Fruit fly (Drosophila melanogaster) whole organism, embryonic: Measurements from ENCODE around the gene Torsin.
A peak's percentile ranks its signal among the peaks of the same experiment; 100 is the strongest.

ENCODE experiments used
- B-H1 ChIP-seq: fragments of 200-800 bp; sonication (Bioruptor generic); IDR thresholded peaks from 3 replicates; pipeline ENCODE4 v1.3.6; 2022; ENCODE audit warnings: missing biosample characterization, missing genetic modification characterization
- CG10209 ChIP-seq: fragments of 200-800 bp; sonication (Bioruptor generic); optimal IDR thresholded peaks from 3 replicates; lab custom pipeline; 2017; ENCODE audit warnings: missing biosample characterization, mild to moderate bottlenecking, missing genetic modification characterization, missing genetic modification reagents
- CG12071 ChIP-seq: fragments of 200-800 bp; sonication (Bioruptor generic); optimal IDR thresholded peaks from 3 replicates; lab custom pipeline; 2018; ENCODE audit warnings: missing biosample characterization, mild to moderate bottlenecking, missing genetic modification characterization
- CG15479 ChIP-seq: fragments of 200-800 bp; sonication (Bioruptor generic); optimal IDR thresholded peaks from 3 replicates; lab custom pipeline; 2019; ENCODE audit warnings: missing biosample characterization, mild to moderate bottlenecking, missing genetic modification characterization, moderate library complexity
- CG16813 ChIP-seq: fragments of 200-800 bp; sonication (Bioruptor generic); IDR thresholded peaks from 3 replicates; pipeline ENCODE4 v1.3.6; 2022; ENCODE audit warnings: missing biosample characterization, missing genetic modification characterization; ENCODE audit not compliant: partially characterized antibody
- CG17912 ChIP-seq: fragments of 200-800 bp; sonication (Bioruptor generic); optimal IDR thresholded peaks from 2 replicates; lab custom pipeline; 2018; ENCODE audit warnings: missing biosample characterization, mild to moderate bottlenecking, missing genetic modification characterization
- CG18599 ChIP-seq: fragments of 200-800 bp; sonication (Bioruptor generic); optimal IDR thresholded peaks from 3 replicates; lab custom pipeline; 2017; ENCODE audit warnings: missing biosample characterization, missing genetic modification characterization, mild to moderate bottlenecking, moderate library complexity, missing genetic modification reagents
- CG18619 ChIP-seq: fragments of 200-800 bp; sonication (Bioruptor generic); optimal IDR thresholded peaks from 3 replicates; lab custom pipeline; 2017; ENCODE audit warnings: missing biosample characterization, mild to moderate bottlenecking, missing genetic modification characterization
- CG3065 ChIP-seq: fragments of 200-800 bp; sonication (Bioruptor generic); optimal IDR thresholded peaks from 2 replicates; lab custom pipeline; 2016; ENCODE audit warnings: missing biosample characterization, missing genetic modification characterization
- CG3163 ChIP-seq: fragments of 200-800 bp; sonication (Bioruptor generic); optimal IDR thresholded peaks from 3 replicates; lab custom pipeline; 2016; ENCODE audit warnings: missing biosample characterization, missing genetic modification characterization
- CG34422 ChIP-seq: fragments of 200-800 bp; sonication (Bioruptor generic); IDR thresholded peaks from 3 replicates; pipeline ENCODE4 v1.3.6; 2022; ENCODE audit warnings: missing biosample characterization, missing genetic modification characterization
- CG4404 ChIP-seq: fragments of 200-800 bp; sonication (Bioruptor generic); IDR thresholded peaks from 2 replicates; pipeline ENCODE4 v1.3.6; 2022; ENCODE audit warnings: missing biosample characterization, missing genetic modification characterization
- CG4424 ChIP-seq: fragments of 200-800 bp; sonication (Bioruptor generic); optimal IDR thresholded peaks from 3 replicates; lab custom pipeline; 2016; ENCODE audit warnings: missing biosample characterization, missing genetic modification characterization
- CG5245 ChIP-seq: fragments of 200-800 bp; sonication (Bioruptor generic); optimal IDR thresholded peaks from 3 replicates; lab custom pipeline; 2016; ENCODE audit warnings: missing biosample characterization, missing genetic modification characterization
- CG6254 ChIP-seq: fragments of 200-800 bp; sonication (Bioruptor generic); optimal IDR thresholded peaks from 3 replicates; lab custom pipeline; 2017; ENCODE audit warnings: mild to moderate bottlenecking, missing biosample characterization, missing genetic modification reagents, missing genetic modification characterization
- CG6654 ChIP-seq: fragments of 200-800 bp; sonication (Bioruptor generic); optimal IDR thresholded peaks from 2 replicates; lab custom pipeline; 2017; ENCODE audit warnings: missing biosample characterization, mild to moderate bottlenecking, missing genetic modification characterization
- CG7928 ChIP-seq: fragments of 200-800 bp; sonication (Bioruptor generic); optimal IDR thresholded peaks from 2 replicates; lab custom pipeline; 2017; ENCODE audit warnings: missing biosample characterization, mild to moderate bottlenecking, missing genetic modification characterization
- CG9215 ChIP-seq: fragments of 200-800 bp; sonication (Bioruptor generic); IDR thresholded peaks from 2 replicates; pipeline ENCODE4 v1.3.6; 2022; ENCODE audit warnings: missing biosample characterization, missing genetic modification characterization
- CHES-1-like ChIP-seq: fragments of 200-800 bp; sonication (Bioruptor generic); optimal IDR thresholded peaks from 2 replicates; lab custom pipeline; 2016; ENCODE audit warnings: missing biosample characterization, missing genetic modification characterization
- Camta ChIP-seq: fragments of 200-800 bp; sonication (Bioruptor generic); optimal IDR thresholded peaks from 2 replicates; lab custom pipeline; 2016; ENCODE audit warnings: missing biosample characterization, missing genetic modification characterization
- CkIIα-i1 ChIP-seq: fragments of 200-800 bp; sonication (Bioruptor generic); IDR thresholded peaks from 2 replicates; pipeline ENCODE4 v1.3.6; 2022; ENCODE audit warnings: missing biosample characterization, missing genetic modification characterization
- CrebB ChIP-seq: fragments of 200-800 bp; sonication (Bioruptor generic); optimal IDR thresholded peaks from 3 replicates; lab custom pipeline; 2018; ENCODE audit warnings: missing biosample characterization, mild to moderate bottlenecking, missing genetic modification characterization
- Eip74EF ChIP-seq, 2 experiments: fragments of 200-800 bp in 1 of 2; fragments of >200 bp in 1 of 2; sonication (Bioruptor generic) in 1 of 2; optimal IDR thresholded peaks; 2 replicates each; lab custom pipeline; 2017 to 2019; ENCODE audit warnings: missing biosample characterization in 2 of 2, missing genetic modification characterization in 2 of 2, mild to moderate bottlenecking in 1 of 2, moderate library complexity in 1 of 2
- Kr ChIP-seq: fragments of 200-800 bp; sonication (Bioruptor generic); optimal IDR thresholded peaks from 2 replicates; lab custom pipeline; 2017; ENCODE audit warnings: missing biosample characterization, mild to moderate bottlenecking, missing genetic modification characterization
- NfI ChIP-seq: fragments of 200-800 bp; sonication (Bioruptor generic); optimal IDR thresholded peaks from 3 replicates; lab custom pipeline; 2018; ENCODE audit warnings: missing biosample characterization, mild to moderate bottlenecking, missing genetic modification characterization, moderate library complexity
- Opbp ChIP-seq: fragments of 200-800 bp; sonication (Bioruptor generic); IDR thresholded peaks from 3 replicates; pipeline ENCODE4 v1.3.6; 2022; ENCODE audit warnings: missing biosample characterization, missing genetic modification characterization; ENCODE audit not compliant: partially characterized antibody
- Sry-δ ChIP-seq: fragments of 200-800 bp; sonication (Bioruptor generic); optimal IDR thresholded peaks from 2 replicates; lab custom pipeline; 2016; ENCODE audit warnings: missing biosample characterization, missing genetic modification characterization
- amos ChIP-seq: fragments of 200-800 bp; sonication (Bioruptor generic); IDR thresholded peaks from 2 replicates; pipeline ENCODE4 v1.3.6; 2022; ENCODE audit warnings: missing biosample characterization, missing genetic modification characterization; ENCODE audit not compliant: partially characterized antibody
- aop ChIP-seq: fragments of 200-800 bp; sonication (Bioruptor generic); IDR thresholded peaks from 2 replicates; pipeline ENCODE4 v1.3.6; 2022; ENCODE audit warnings: missing biosample characterization, missing genetic modification characterization
- bowl ChIP-seq: fragments of 200-800 bp; sonication (Bioruptor generic); IDR thresholded peaks from 2 replicates; pipeline ENCODE4 v1.3.6; 2022; ENCODE audit warnings: missing biosample characterization, missing genetic modification characterization
- chif ChIP-seq, 2 experiments: fragments of 200-800 bp; sonication (Bioruptor generic); optimal IDR thresholded peaks; 3 replicates each; lab custom pipeline; 2016; ENCODE audit warnings: missing biosample characterization in 2 of 2, missing genetic modification characterization in 2 of 2
- chn ChIP-seq: fragments of 200-800 bp; sonication (Bioruptor generic); optimal IDR thresholded peaks from 2 replicates; lab custom pipeline; 2016; ENCODE audit warnings: missing biosample characterization, missing genetic modification characterization
- crol ChIP-seq: fragments of 200-800 bp; sonication (Bioruptor generic); IDR thresholded peaks from 2 replicates; pipeline ENCODE4 v1.3.6; 2022; ENCODE audit warnings: missing biosample characterization, missing genetic modification characterization
- dati ChIP-seq: fragments of 200-800 bp; sonication (Bioruptor generic); IDR thresholded peaks from 2 replicates; pipeline ENCODE4 v1.3.6; 2022; ENCODE audit warnings: missing biosample characterization, missing genetic modification characterization
- emc ChIP-seq: fragments of 200-800 bp; sonication (Bioruptor generic); optimal IDR thresholded peaks from 2 replicates; lab custom pipeline; 2016; ENCODE audit warnings: missing biosample characterization, missing genetic modification characterization
- ems ChIP-seq: fragments of 200-800 bp; sonication (Bioruptor generic); optimal IDR thresholded peaks from 3 replicates; lab custom pipeline; 2016; ENCODE audit warnings: missing biosample characterization, missing genetic modification characterization
- esg ChIP-seq: fragments of 200-800 bp; sonication (Bioruptor generic); conservative IDR thresholded peaks from 2 replicates; pipeline ENCODE4 v1.3.6; 2022; ENCODE audit warnings: missing biosample characterization, missing genetic modification characterization
- gcm2 ChIP-seq: fragments of 200-800 bp; sonication (Bioruptor generic); optimal IDR thresholded peaks from 2 replicates; lab custom pipeline; 2016; ENCODE audit warnings: missing biosample characterization, missing genetic modification characterization
- gro ChIP-seq: fragments of 200-800 bp; sonication (Bioruptor generic); optimal IDR thresholded peaks from 2 replicates; lab custom pipeline; 2016; ENCODE audit warnings: missing biosample characterization, missing genetic modification characterization
- hth ChIP-seq: fragments of >200 bp; optimal IDR thresholded peaks from 2 replicates; lab custom pipeline; 2017; ENCODE audit warnings: inconsistent platforms
- kay ChIP-seq: fragments of 200-800 bp; sonication (Bioruptor generic); optimal IDR thresholded peaks from 2 replicates; lab custom pipeline; 2016; ENCODE audit warnings: missing biosample characterization, missing genetic modification characterization
- lbe ChIP-seq: fragments of 200-800 bp; sonication (Bioruptor generic); optimal IDR thresholded peaks from 2 replicates; lab custom pipeline; 2016; ENCODE audit warnings: missing biosample characterization, mild to moderate bottlenecking, missing genetic modification characterization
- pita ChIP-seq: fragments of 200-800 bp; sonication (Bioruptor generic); optimal IDR thresholded peaks from 2 replicates; lab custom pipeline; 2017; ENCODE audit warnings: missing biosample characterization, mild to moderate bottlenecking, missing genetic modification characterization
- psq ChIP-seq: fragments of 200-800 bp; sonication (Bioruptor generic); optimal IDR thresholded peaks from 2 replicates; lab custom pipeline; 2017; ENCODE audit warnings: missing biosample characterization, missing genetic modification characterization
- scrt ChIP-seq: fragments of 200-800 bp; sonication (Bioruptor generic); optimal IDR thresholded peaks from 2 replicates; lab custom pipeline; 2018; ENCODE audit warnings: missing biosample characterization, mild to moderate bottlenecking, missing genetic modification characterization, moderate library complexity
- stwl ChIP-seq: fragments of 200-800 bp; sonication (Bioruptor generic); optimal IDR thresholded peaks from 3 replicates; lab custom pipeline; 2018; ENCODE audit warnings: missing biosample characterization, mild to moderate bottlenecking, missing genetic modification characterization, moderate library complexity
- tin ChIP-seq: fragments of 200-800 bp; sonication (Bioruptor generic); optimal IDR thresholded peaks from 3 replicates; lab custom pipeline; 2016; ENCODE audit warnings: missing biosample characterization, missing genetic modification characterization
- tll ChIP-seq, 2 experiments: fragments of 200-800 bp in 1 of 2; fragments of >200 bp in 1 of 2; sonication (Bioruptor generic) in 1 of 2; optimal IDR thresholded peaks; 2 replicates each; lab custom pipeline; 2017 to 2019; ENCODE audit warnings: missing biosample characterization in 2 of 2, missing genetic modification characterization in 2 of 2, mild to moderate bottlenecking in 1 of 2, moderate library complexity in 1 of 2
- toy ChIP-seq: fragments of 200-800 bp; sonication (Bioruptor generic); IDR thresholded peaks from 2 replicates; pipeline ENCODE4 v1.3.6; 2022; ENCODE audit warnings: missing biosample characterization, missing genetic modification characterization

Gene Torsin

dm6 chrX:4666650-4667360, 17.0 kb upstream of the Torsin start, which contains the start of gene CG3009 (continued):
- TF ChIP-seq chif (GFP tag; optimal IDR thresholded peaks at IDR 0.05; lab: Kevin White, UChicago) (peak; percentile 95 to 97), CG10209 (GFP tag; lab: Kevin White, UChicago) (peak; percentile 97), chn (GFP tag; lab: Kevin White, UChicago) (peak; percentile 98), amos (GFP tag; lab: Robert Waterston, UW) (peak; percentile 24; the same call in 1 of the 2 replicates), CG7928 (GFP tag; lab: Kevin White, UChicago) (peak; percentile 79), Eip74EF (GFP tag; optimal IDR thresholded peaks at IDR 0.05; lab: Kevin White, UChicago) (peak in 1 of 2 experiments; percentile 97), psq (GFP tag; lab: Kevin White, UChicago) (peak; percentile 87), kay (GFP tag; lab: Kevin White, UChicago) (peak; percentile 93), aop (GFP tag; lab: Robert Waterston, UW) (peak; percentile 81), CHES-1-like (GFP tag; lab: Kevin White, UChicago) (peak; percentile 99), Camta (GFP tag; lab: Kevin White, UChicago) (peak; percentile 97), toy (GFP tag; lab: Robert Waterston, UW) (peak; percentile 93), CG3163 (GFP tag; lab: Kevin White, UChicago) (peak; percentile 92), ems (GFP tag; lab: Kevin White, UChicago) (peak; percentile 98), CG4424 (GFP tag; lab: Kevin White, UChicago) (peak; percentile 97), lbe (peak; percentile 90), CrebB (tag; lab: Kevin White, UChicago) (peak; percentile 95), Sry-δ (GFP tag; lab: Kevin White, UChicago) (peak; percentile 72), pita (GFP tag; lab: Kevin White, UChicago) (peak; percentile 87), CG16813 (GFP tag; lab: Robert Waterston, UW) (no peak), gro (peak; percentile 98), stwl (tag; lab: Kevin White, UChicago) (peak; percentile 26), CG3065 (GFP tag; lab: Kevin White, UChicago) (peak; percentile 98), B-H1 (GFP tag; lab: Robert Waterston, UW) (peak; percentile 95), NfI (GFP tag; lab: Kevin White, UChicago) (peak; percentile 98), CG18599 (GFP tag; lab: Kevin White, UChicago) (peak; percentile 99), CG12071 (GFP tag; lab: Kevin White, UChicago) (peak; percentile 98), tll (GFP tag; optimal IDR thresholded peaks at IDR 0.05; lab: Kevin White, UChicago) (peak in 1 of 2 experiments; percentile 5), emc (GFP tag; lab: Kevin White, UChicago) (peak; percentile 96), gcm2 (GFP tag; lab: Kevin White, UChicago) (peak; percentile 95), CG15479 (GFP tag; lab: Kevin White, UChicago) (no peak), Opbp (GFP tag; lab: Robert Waterston, UW) (0 out of 3 replicates have a peak, but pooled peaks have one; percentile 12), CG6654 (GFP tag; lab: Kevin White, UChicago) (peak; percentile 89), crol (GFP tag; lab: Robert Waterston, UW) (peak; percentile 70), CG4404 (GFP tag; lab: Robert Waterston, UW) (peak; percentile 94), esg (peak; percentile 97), CkIIα-i1 (peak; percentile 90), CG6254 (GFP tag; lab: Kevin White, UChicago) (peak; percentile 92), CG17912 (peak; percentile 74), hth (no peak), CG9215 (GFP tag; lab: Robert Waterston, UW) (peak; percentile 96), CG34422 (peak; percentile 98), CG5245 (GFP tag; lab: Kevin White, UChicago) (peak; percentile 95), tin (peak; percentile 98), dati (GFP tag; lab: Robert Waterston, UW) (peak; percentile 87), Kr (GFP tag; lab: Kevin White, UChicago) (no peak), bowl (GFP tag; lab: Robert Waterston, UW) (peak; percentile 92), CG18619 (GFP tag; lab: Kevin White, UChicago) (peak; percentile 98), scrt (GFP tag; lab: Kevin White, UChicago) (peak; percentile 95)
